Worm (Caenorhabditis elegans): Measurements from ENCODE around the gene R08E5.4.

The R08E5.4 gene

DNA sequence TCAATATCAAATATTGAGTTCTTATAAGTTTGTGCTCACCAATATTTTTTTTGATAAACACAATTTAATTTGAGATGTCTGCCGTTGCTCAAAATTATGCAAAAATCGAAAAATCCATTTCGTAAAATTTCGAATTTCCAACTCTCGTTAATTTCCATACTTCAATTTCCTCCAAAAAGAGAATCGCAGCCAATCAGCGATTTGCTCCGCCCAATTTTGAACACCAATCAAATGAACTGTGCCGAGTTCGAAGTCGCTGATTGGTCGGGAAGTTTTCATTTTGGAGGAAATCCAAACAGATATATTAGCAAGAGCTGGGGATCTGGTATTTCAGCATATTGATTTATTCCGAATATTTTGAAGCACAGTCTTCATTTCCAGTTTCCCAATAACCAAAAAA is 39.5 kb downstream of the R08E5.4 start:
- TF ChIP-seq sea-2 (GFP tag; IDR thresholded peaks at IDR 0.05) = no peak
- no peak for TF ChIP-seq tbx-9 (tag; optimal IDR thresholded peaks at IDR 0.05; ENCODE audit: borderline replicate concordance)
- no peak for TF ChIP-seq F52B5.7 (tag; optimal IDR thresholded peaks at IDR 0.05)
- no peak for TF ChIP-seq hmg-20 (GFP tag; IDR thresholded peaks at IDR 0.05)
- no peak for TF ChIP-seq lir-1 (GFP tag; conservative IDR thresholded peaks at IDR 0.05)
- TF ChIP-seq rcor-1 (GFP tag; IDR thresholded peaks at IDR 0.05) = no peak
- TF ChIP-seq nfya-1 (tag; optimal IDR thresholded peaks at IDR 0.05; ENCODE audit: borderline replicate concordance, insufficient read depth) = no peak
- TF ChIP-seq hsf-1 (GFP tag; IDR thresholded peaks at IDR 0.05) = no peak

DNA sequence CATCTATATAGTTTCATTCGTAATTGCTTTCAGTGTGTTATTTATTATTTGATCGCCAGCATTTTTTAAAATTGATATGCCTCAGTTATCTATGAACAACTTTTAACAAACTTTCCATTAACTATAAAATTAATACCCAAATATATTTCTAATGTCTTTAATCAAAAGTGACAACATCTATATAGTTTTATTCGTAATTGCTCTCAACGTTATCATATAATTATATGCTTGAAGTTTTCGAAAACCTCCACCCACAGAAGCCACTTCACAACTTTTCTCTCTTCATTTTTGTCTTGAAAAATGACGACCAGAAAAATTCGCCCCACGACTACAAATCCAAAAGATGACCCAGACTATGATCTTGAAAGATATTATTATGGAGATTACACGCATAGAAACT is 40.0 kb downstream of the R08E5.4 start, which contains the start of gene srw-6:
Gene srw-6 (plus strand): TSS at position 301 of the 400 bp plus-strand sequence.
- no peak for TF ChIP-seq nfya-2 (GFP tag; IDR thresholded peaks at IDR 0.05)
- no peak for TF ChIP-seq Y53F4B.3 (GFP tag; IDR thresholded peaks at IDR 0.05)
- TF ChIP-seq K11D2.4 (GFP tag; IDR thresholded peaks at IDR 0.05) = no peak
- TF ChIP-seq efl-1 (GFP tag; optimal IDR thresholded peaks at IDR 0.05) = no peak
- TF ChIP-seq aptf-3 (GFP tag; IDR thresholded peaks at IDR 0.05) = no peak
- no peak for TF ChIP-seq sptf-2 (GFP tag; optimal IDR thresholded peaks at IDR 0.05)
- TF ChIP-seq attf-6 (GFP tag; IDR thresholded peaks at IDR 0.05) = no peak
- no peak for TF ChIP-seq sdz-38 (tag; optimal IDR thresholded peaks at IDR 0.05)
- TF ChIP-seq madf-6 (GFP tag; IDR thresholded peaks at IDR 0.05) = no peak
- no peak for TF ChIP-seq hlh-12 (tag; optimal IDR thresholded peaks at IDR 0.05)

DNA sequence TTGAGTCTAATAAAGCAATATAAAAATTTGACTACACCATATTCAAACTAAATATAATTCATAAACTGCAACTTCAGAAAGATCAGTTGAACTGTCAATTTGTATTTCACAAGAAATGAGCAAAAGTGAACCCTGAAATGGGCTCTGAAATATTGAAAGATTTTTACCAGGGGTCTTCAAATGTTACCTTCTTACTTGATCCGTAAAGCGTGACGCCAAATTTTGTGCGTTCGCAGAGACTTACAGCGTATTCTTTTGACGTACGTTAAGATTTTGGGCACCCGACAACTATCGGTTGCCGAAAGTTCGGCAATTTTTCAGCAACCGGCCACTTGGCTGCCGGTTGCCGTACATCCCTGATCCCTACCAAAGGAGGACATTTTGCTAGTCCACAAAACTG is 41.7 kb downstream of the R08E5.4 start:
- TF ChIP-seq mes-4 (tag; optimal IDR thresholded peaks at IDR 0.05) (no peak), lin-40 (tag; optimal IDR thresholded peaks at IDR 0.05) (no peak), mcd-1 (GFP tag; IDR thresholded peaks at IDR 0.05) (no peak), ceh-79 (tag; optimal IDR thresholded peaks at IDR 0.05) (no peak), tlf-1 (GFP tag; optimal IDR thresholded peaks at IDR 0.05) (no peak), K11D2.4 (GFP tag; IDR thresholded peaks at IDR 0.05) (no peak), mel-28 (tag; optimal IDR thresholded peaks at IDR 0.05; ENCODE audit: borderline replicate concordance) (no peak), hsf-1 (GFP tag; IDR thresholded peaks at IDR 0.05) (no peak), ztf-28 (GFP tag; IDR thresholded peaks at IDR 0.05) (no peak), C17E4.6 (GFP tag; IDR thresholded peaks at IDR 0.05) (no peak), ets-4 (GFP tag; optimal IDR thresholded peaks at IDR 0.05) (no peak), F57C9.4 (tag; optimal IDR thresholded peaks at IDR 0.05) (no peak), D2030.7 (GFP tag; IDR thresholded peaks at IDR 0.05) (no peak), nfya-1 (tag; optimal IDR thresholded peaks at IDR 0.05; ENCODE audit: borderline replicate concordance, insufficient read depth) (no peak), lsl-1 (GFP tag; optimal IDR thresholded peaks at IDR 0.05) (no peak)

DNA sequence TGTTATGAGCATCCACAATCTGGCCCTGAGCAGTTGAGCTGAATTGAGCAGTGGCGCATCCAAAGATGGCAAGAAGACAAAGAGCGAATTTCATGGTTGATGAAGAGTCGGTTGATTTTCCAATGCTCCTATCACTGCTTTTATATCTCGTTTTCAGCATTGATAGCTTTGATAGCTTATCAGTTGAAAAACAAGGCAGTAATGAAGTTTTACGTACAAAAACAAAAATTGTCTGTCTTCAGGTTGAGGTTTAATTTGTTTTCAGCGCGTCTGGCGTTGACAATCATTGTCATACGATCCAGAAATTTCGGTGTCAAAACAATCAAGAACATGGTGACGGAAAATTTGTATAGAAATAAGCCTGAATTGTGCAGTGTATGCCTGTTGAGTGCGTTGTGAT is 43.2 kb downstream of the R08E5.4 start, which contains the start of gene scl-13:
Gene scl-13 (minus strand): TSS at position 101 of the 400 bp plus-strand sequence.
- no peak for TF ChIP-seq hmg-20 (GFP tag; IDR thresholded peaks at IDR 0.05)
- TF ChIP-seq zfh-2 (GFP tag; conservative IDR thresholded peaks at IDR 0.05) = no peak
- TF ChIP-seq zim-3 (tag; optimal IDR thresholded peaks at IDR 0.05) = no peak
- no peak for TF ChIP-seq gei-17 (GFP tag; optimal IDR thresholded peaks at IDR 0.05)
- TF ChIP-seq dox-1 (GFP tag; IDR thresholded peaks at IDR 0.05) = no peak
- no peak for TF ChIP-seq hlh-12 (tag; optimal IDR thresholded peaks at IDR 0.05)
- no peak for TF ChIP-seq ccch-3 (GFP tag; optimal IDR thresholded peaks at IDR 0.05)
- TF ChIP-seq C06A6.2 (GFP tag; conservative IDR thresholded peaks at IDR 0.05) = no peak
- TF ChIP-seq nhr-80 (tag; optimal IDR thresholded peaks at IDR 0.05) = no peak
- no peak for TF ChIP-seq F49E8.2 (tag; optimal IDR thresholded peaks at IDR 0.05; ENCODE audit: insufficient read depth)

All from whole organism, young adult.